Worm (Caenorhabditis elegans): Measurements from ENCODE around the gene hipr-1.

The hipr-1 gene

ce11 chrIII:8693322-8693721, 26.7 kb upstream of the hipr-1 start, which contains the start of gene B0303.7:
TSS of gene B0303.7 (plus strand) at chrIII:8693622.
- TF ChIP-seq pha-2 (tag; optimal IDR thresholded peaks at IDR 0.05) (no peak), ets-4 (tag; optimal IDR thresholded peaks at IDR 0.05) (no peak), K09A11.1 (tag; optimal IDR thresholded peaks at IDR 0.05; ENCODE audit: insufficient read depth) (no peak), hlh-13 (GFP tag; optimal IDR thresholded peaks at IDR 0.05) (no peak), mec-3 (tag; optimal IDR thresholded peaks at IDR 0.05; ENCODE audit: borderline replicate concordance) (no peak), pat-9 (tag; optimal IDR thresholded peaks at IDR 0.05) (no peak), ceh-19 (GFP tag; optimal IDR thresholded peaks at IDR 0.05) (no peak), ceh-14 (tag; optimal IDR thresholded peaks at IDR 0.05) (no peak), hlh-8 (tag; optimal IDR thresholded peaks at IDR 0.05) (no peak), dve-1 (tag; optimal IDR thresholded peaks at IDR 0.05) (no peak), dmd-4 (tag; optimal IDR thresholded peaks at IDR 0.05; ENCODE audit: borderline replicate concordance) (no peak)

DNA sequence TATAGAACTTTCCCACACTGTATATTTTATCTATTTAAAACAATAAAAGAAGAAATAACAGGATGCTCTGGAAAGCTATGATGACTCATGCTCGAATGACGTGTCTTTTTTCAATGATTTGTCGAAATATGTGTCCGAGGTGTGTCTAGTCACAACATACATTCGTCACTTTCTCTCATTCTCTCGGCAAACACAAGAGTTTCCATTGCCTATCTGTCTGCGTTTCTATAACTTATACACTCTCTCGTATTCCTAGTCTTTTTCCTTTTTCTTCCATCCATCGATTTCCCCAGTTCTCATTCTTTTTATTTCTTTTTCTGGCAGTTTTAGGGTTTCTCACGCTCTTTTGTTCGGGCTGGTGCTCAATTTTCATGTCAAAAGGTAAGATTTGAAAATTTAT, 23.3 kb upstream of the hipr-1 start:
- TF ChIP-seq nfya-1 (tag; optimal IDR thresholded peaks at IDR 0.05) (peak; percentile 22), rnt-1 (tag; optimal IDR thresholded peaks at IDR 0.05) (no peak), ceh-48 (tag; optimal IDR thresholded peaks at IDR 0.05) (peak; percentile 15)

DNA sequence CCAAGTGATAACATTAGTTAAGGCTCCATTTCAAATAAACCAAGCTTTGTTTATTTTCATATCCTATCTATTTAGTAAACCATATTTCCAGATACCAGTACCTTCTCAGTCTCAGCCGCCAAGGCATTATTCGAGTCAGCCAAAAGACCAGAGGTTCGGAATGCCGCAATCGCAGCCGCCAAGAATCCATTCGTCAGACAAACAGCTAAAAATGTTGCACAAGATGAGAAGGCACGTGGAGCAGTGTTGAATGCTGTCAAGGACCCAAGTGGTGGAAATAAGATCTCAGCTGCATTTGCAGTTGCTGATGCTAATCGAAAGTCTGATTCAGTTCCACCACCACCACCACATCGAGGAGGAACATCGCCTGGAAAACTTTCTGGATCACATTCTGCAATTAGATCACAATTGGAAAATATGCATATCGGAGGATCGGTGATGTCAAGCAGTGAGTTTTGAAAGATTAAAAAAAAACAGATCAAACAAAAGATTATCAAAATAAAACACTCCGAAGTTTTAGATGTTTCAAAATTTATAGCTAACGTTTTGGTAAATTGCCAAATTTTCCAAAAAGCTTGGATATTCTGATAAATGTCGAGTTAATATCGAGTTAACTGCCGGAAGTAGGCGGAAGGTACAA, 22.6 kb upstream of the hipr-1 start:
- TF ChIP-seq sox-2 (GFP tag; IDR thresholded peaks at IDR 0.05) (no peak), nhr-232 (tag; optimal IDR thresholded peaks at IDR 0.05) (no peak), F13H6.1 (tag; optimal IDR thresholded peaks at IDR 0.05) (no peak), pqm-1 (tag; optimal IDR thresholded peaks at IDR 0.05) (no peak), T23F11.4 (GFP tag; optimal IDR thresholded peaks at IDR 0.05) (no peak), odd-2 (tag; optimal IDR thresholded peaks at IDR 0.05) (no peak), C08G9.2 (tag; optimal IDR thresholded peaks at IDR 0.05) (no peak), unc-42 (tag; optimal IDR thresholded peaks at IDR 0.05) (no peak), fax-1 (tag; optimal IDR thresholded peaks at IDR 0.05) (no peak), rnt-1 (tag; optimal IDR thresholded peaks at IDR 0.05) (no peak), ttx-3 (tag; optimal IDR thresholded peaks at IDR 0.05) (no peak), zip-5 (tag; optimal IDR thresholded peaks at IDR 0.05) (no peak), ceh-24 (tag; optimal IDR thresholded peaks at IDR 0.05) (no peak), ceh-45 (GFP tag; IDR thresholded peaks at IDR 0.05) (no peak), fkh-6 (tag; optimal IDR thresholded peaks at IDR 0.05) (no peak), sdc-2 (tag; optimal IDR thresholded peaks at IDR 0.05) (no peak), ahr-1 (tag; optimal IDR thresholded peaks at IDR 0.05) (no peak), ceh-48 (tag; optimal IDR thresholded peaks at IDR 0.05) (no peak), unc-86 (tag; optimal IDR thresholded peaks at IDR 0.05) (no peak)

ce11 chrIII:8700289-8700957, 19.6 kb upstream of the hipr-1 start, which contains the start of the genes sdz-1 and vps-33.1:
TSS of gene sdz-1 (minus strand) at chrIII:8700339.
TSS of gene vps-33.1 (plus strand) at chrIII:8700927.
- TF ChIP-seq ceh-31 (tag; optimal IDR thresholded peaks at IDR 0.05), result peak; percentile 70
- no peak for TF ChIP-seq hlh-6 (tag; optimal IDR thresholded peaks at IDR 0.05)
- peak; percentile 22 for TF ChIP-seq zip-5 (tag; optimal IDR thresholded peaks at IDR 0.05)
- no peak for TF ChIP-seq lim-6 (tag; optimal IDR thresholded peaks at IDR 0.05)
- TF ChIP-seq ceh-2 (tag; optimal IDR thresholded peaks at IDR 0.05), result peak; percentile 49
- TF ChIP-seq hlh-8 (tag; optimal IDR thresholded peaks at IDR 0.05), result peak; percentile 35
- TF ChIP-seq tbx-2 (tag; optimal IDR thresholded peaks at IDR 0.05), result peak; percentile 6
- peak; percentile 71 for TF ChIP-seq C08G9.2 (tag; optimal IDR thresholded peaks at IDR 0.05)
- TF ChIP-seq ttx-3 (tag; optimal IDR thresholded peaks at IDR 0.05), result no peak
- peak; percentile 15 for TF ChIP-seq unc-42 (tag; optimal IDR thresholded peaks at IDR 0.05)
- TF ChIP-seq nfya-1 (tag; optimal IDR thresholded peaks at IDR 0.05), result peak; percentile 18
- TF ChIP-seq che-1 (tag; optimal IDR thresholded peaks at IDR 0.05), result no peak
- peak; percentile 65 for TF ChIP-seq ets-4 (tag; optimal IDR thresholded peaks at IDR 0.05)
- TF ChIP-seq hlh-30 (tag; optimal IDR thresholded peaks at IDR 0.05; ENCODE audit: insufficient read depth), result peak; percentile 6
- no peak for TF ChIP-seq eyg-1 (tag; optimal IDR thresholded peaks at IDR 0.05)
- peak; percentile 52 for TF ChIP-seq tbx-7 (tag; optimal IDR thresholded peaks at IDR 0.05)
